Worm (Caenorhabditis elegans) whole organism, L1 larva: ENCODE data around the gene blos-2.

ENCODE experiments used
- C04F5.9 ChIP-seq: sonication (generic microtip); optimal IDR thresholded peaks from 2 replicates; lab custom pipeline; 2016; ENCODE audit warnings: missing genetic modification characterization, missing compliant biosample characterization
- C16A3.4 ChIP-seq: fragments of 150-350 bp; optimal IDR thresholded peaks from 2 replicates; lab custom pipeline; 2014; ENCODE audit warnings: missing biosample characterization, missing genetic modification characterization
- alr-1 ChIP-seq: fragments of 200-800 bp; sonication (Bioruptor generic); optimal IDR thresholded peaks from 2 replicates; lab custom pipeline; 2018; ENCODE audit warnings: borderline replicate concordance, mild to moderate bottlenecking, missing genetic modification characterization, missing compliant biosample characterization
- aly-2 ChIP-seq: fragments of 150-350 bp; optimal IDR thresholded peaks from 2 replicates; lab custom pipeline; 2014; ENCODE audit warnings: missing biosample characterization, missing genetic modification characterization
- blmp-1 ChIP-seq: fragments of 150-350 bp; optimal IDR thresholded peaks from 2 replicates; lab custom pipeline; 2014; ENCODE audit warnings: missing biosample characterization, missing genetic modification characterization
- ceh-8 ChIP-seq: fragments of 200-800 bp; sonication (Bioruptor generic); optimal IDR thresholded peaks from 2 replicates; lab custom pipeline; 2018; ENCODE audit warnings: mild to moderate bottlenecking, missing genetic modification characterization, moderate library complexity, missing compliant biosample characterization
- ceh-88 ChIP-seq: fragments of 200-800 bp; sonication (Bioruptor generic); IDR thresholded peaks from 2 replicates; pipeline ENCODE4 v1.3.6; 2022; ENCODE audit warnings: missing genetic modification characterization, missing compliant biosample characterization
- ceh-90 ChIP-seq: sonication (generic microtip); optimal IDR thresholded peaks from 2 replicates; lab custom pipeline; 2016; ENCODE audit warnings: missing genetic modification characterization, missing compliant biosample characterization
- ces-1 ChIP-seq: fragments of 150-350 bp; optimal IDR thresholded peaks from 2 replicates; lab custom pipeline; 2014; ENCODE audit warnings: missing biosample characterization, missing genetic modification reagents, missing genetic modification characterization
- dpl-1 ChIP-seq, 3 experiments: fragments of 150-350 bp in 2 of 3; sonication (generic microtip) in 1 of 3; optimal IDR thresholded peaks; 2 replicates each; lab custom pipeline; 2014 to 2017; ENCODE audit warnings: missing biosample characterization in 3 of 3, missing genetic modification characterization in 3 of 3, missing genetic modification reagents in 3 of 3
- dsc-1 ChIP-seq: sonication (generic microtip); optimal IDR thresholded peaks from 2 replicates; lab custom pipeline; 2016; ENCODE audit warnings: mild to moderate bottlenecking, missing genetic modification characterization, missing compliant biosample characterization
- elt-2 ChIP-seq: sonication (generic microtip); optimal IDR thresholded peaks from 2 replicates; lab custom pipeline; 2016; ENCODE audit warnings: missing genetic modification characterization, mild to moderate bottlenecking, inconsistent platforms, missing compliant biosample characterization, missing genetic modification reagents
- ets-5 ChIP-seq: fragments of 200-800 bp; sonication (Bioruptor generic); IDR thresholded peaks from 2 replicates; pipeline ENCODE4 v1.3.6; 2022; ENCODE audit warnings: missing genetic modification characterization, missing compliant biosample characterization
- fkh-10 ChIP-seq: sonication (generic microtip); optimal IDR thresholded peaks from 2 replicates; lab custom pipeline; 2017; ENCODE audit warnings: missing biosample characterization, missing genetic modification reagents, missing genetic modification characterization
- fos-1 ChIP-seq: fragments of 150-350 bp; optimal IDR thresholded peaks from 2 replicates; lab custom pipeline; 2014; ENCODE audit warnings: missing biosample characterization, missing genetic modification characterization
- grh-1 ChIP-seq: fragments of 200-800 bp; sonication (Bioruptor generic); IDR thresholded peaks from 2 replicates; pipeline ENCODE4 v1.3.6; 2022; ENCODE audit warnings: missing genetic modification reagents, missing genetic modification characterization, missing compliant biosample characterization
- hlh-17 ChIP-seq: fragments of 200-800 bp; sonication (Bioruptor generic); optimal IDR thresholded peaks from 2 replicates; lab custom pipeline; 2018; ENCODE audit warnings: missing genetic modification characterization, mild to moderate bottlenecking, missing compliant biosample characterization, moderate library complexity, borderline replicate concordance
- hpl-2 ChIP-seq: fragments of 150-350 bp; optimal IDR thresholded peaks from 2 replicates; lab custom pipeline; 2014; ENCODE audit warnings: missing biosample characterization, missing genetic modification reagents, missing genetic modification characterization
- irx-1 ChIP-seq: sonication (generic microtip); optimal IDR thresholded peaks from 2 replicates; lab custom pipeline; 2016; ENCODE audit warnings: missing genetic modification characterization, missing compliant biosample characterization
- isw-1 ChIP-seq: fragments of 200-800 bp; sonication (Bioruptor generic); IDR thresholded peaks from 2 replicates; pipeline ENCODE4 v1.3.6; 2022; ENCODE audit warnings: missing genetic modification characterization, missing compliant biosample characterization
- jun-1 ChIP-seq: fragments of 150-350 bp; optimal IDR thresholded peaks from 2 replicates; lab custom pipeline; 2014; ENCODE audit warnings: missing biosample characterization, missing genetic modification reagents, missing genetic modification characterization
- lin-14 ChIP-seq: fragments of 200-800 bp; sonication (Bioruptor generic); optimal IDR thresholded peaks from 2 replicates; lab custom pipeline; 2018; ENCODE audit warnings: mild to moderate bottlenecking, missing genetic modification characterization, moderate library complexity, missing compliant biosample characterization
- lin-15B ChIP-seq: fragments of 150-350 bp; sonication (generic microtip); optimal IDR thresholded peaks from 3 replicates; lab custom pipeline; 2014; ENCODE audit warnings: missing biosample characterization, missing genetic modification characterization
- lin-35 ChIP-seq, 2 experiments: fragments of 150-350 bp; optimal IDR thresholded peaks; 2 replicates each; lab custom pipeline; 2014; ENCODE audit warnings: missing biosample characterization in 2 of 2, missing genetic modification characterization in 2 of 2, missing genetic modification reagents in 2 of 2
- lin-39 ChIP-seq: fragments of 150-350 bp; optimal IDR thresholded peaks from 2 replicates; lab custom pipeline; 2014; ENCODE audit warnings: missing biosample characterization, missing genetic modification reagents, missing genetic modification characterization
- lir-3 ChIP-seq: sonication (generic microtip); optimal IDR thresholded peaks from 2 replicates; lab custom pipeline; 2016; ENCODE audit warnings: mild to moderate bottlenecking, missing genetic modification characterization, moderate library complexity, missing compliant biosample characterization; ENCODE audit not compliant: poor library complexity
- nhr-20 ChIP-seq: sonication (generic microtip); optimal IDR thresholded peaks from 2 replicates; lab custom pipeline; 2016; ENCODE audit warnings: mild to moderate bottlenecking, missing genetic modification characterization, missing compliant biosample characterization
- nhr-28 ChIP-seq: fragments of 150-350 bp; optimal IDR thresholded peaks from 2 replicates; lab custom pipeline; 2014; ENCODE audit warnings: missing biosample characterization, missing genetic modification characterization
- nhr-76 ChIP-seq: sonication (generic microtip); optimal IDR thresholded peaks from 2 replicates; lab custom pipeline; 2017; ENCODE audit warnings: missing biosample characterization, missing genetic modification characterization
- nhr-77 ChIP-seq: fragments of 150-350 bp; optimal IDR thresholded peaks from 2 replicates; lab custom pipeline; 2014; ENCODE audit warnings: missing biosample characterization, missing genetic modification characterization
- nhr-84 ChIP-seq: sonication (generic microtip); optimal IDR thresholded peaks from 2 replicates; lab custom pipeline; 2017; ENCODE audit warnings: missing biosample characterization, missing genetic modification characterization
- pax-3 ChIP-seq: fragments of 200-800 bp; sonication (Bioruptor generic); optimal IDR thresholded peaks from 2 replicates; lab custom pipeline; 2018; ENCODE audit warnings: mild to moderate bottlenecking, missing genetic modification characterization, moderate library complexity, missing compliant biosample characterization
- pqm-1 ChIP-seq: sonication (generic microtip); optimal IDR thresholded peaks from 3 replicates; lab custom pipeline; 2017; ENCODE audit warnings: missing biosample characterization, missing genetic modification characterization
- rnt-1 ChIP-seq: sonication (generic microtip); optimal IDR thresholded peaks from 2 replicates; lab custom pipeline; 2016; ENCODE audit warnings: mild to moderate bottlenecking, missing genetic modification characterization, moderate library complexity, missing compliant biosample characterization
- skn-1 ChIP-seq: fragments of 150-350 bp; optimal IDR thresholded peaks from 2 replicates; lab custom pipeline; 2014; ENCODE audit warnings: missing biosample characterization, missing genetic modification characterization
- snpc-4 ChIP-seq: fragments of 150-350 bp; optimal IDR thresholded peaks from 2 replicates; lab custom pipeline; 2014; ENCODE audit warnings: missing biosample characterization, missing genetic modification characterization
- snu-23 ChIP-seq: sonication (generic microtip); optimal IDR thresholded peaks from 2 replicates; lab custom pipeline; 2016; ENCODE audit warnings: missing genetic modification characterization, missing compliant biosample characterization
- sox-4 ChIP-seq: sonication (generic microtip); optimal IDR thresholded peaks from 2 replicates; lab custom pipeline; 2016; ENCODE audit warnings: missing genetic modification characterization, missing compliant biosample characterization
- sptf-1 ChIP-seq: fragments of 150-350 bp; optimal IDR thresholded peaks from 2 replicates; lab custom pipeline; 2014; ENCODE audit warnings: missing biosample characterization, missing genetic modification characterization
- sup-37 ChIP-seq: fragments of 200-800 bp; sonication (Bioruptor generic); optimal IDR thresholded peaks from 2 replicates; lab custom pipeline; 2018; ENCODE audit warnings: mild to moderate bottlenecking, missing genetic modification characterization, missing compliant biosample characterization
- swsn-7 ChIP-seq: sonication (generic microtip); optimal IDR thresholded peaks from 2 replicates; lab custom pipeline; 2016; ENCODE audit warnings: missing genetic modification characterization, missing compliant biosample characterization
- tbx-2 ChIP-seq: sonication (generic microtip); optimal IDR thresholded peaks from 2 replicates; lab custom pipeline; 2016; ENCODE audit warnings: missing genetic modification characterization, missing compliant biosample characterization
- tlp-1 ChIP-seq: fragments of 150-350 bp; optimal IDR thresholded peaks from 2 replicates; lab custom pipeline; 2014; ENCODE audit warnings: missing biosample characterization, missing genetic modification characterization
- unc-130 ChIP-seq: fragments of 150-350 bp; optimal IDR thresholded peaks from 2 replicates; lab custom pipeline; 2017; ENCODE audit warnings: missing biosample characterization, missing genetic modification characterization, inconsistent platforms
- unc-30 ChIP-seq: sonication (generic microtip); optimal IDR thresholded peaks from 2 replicates; lab custom pipeline; 2017; ENCODE audit warnings: missing biosample characterization, missing genetic modification characterization
- unc-62 ChIP-seq: fragments of 150-350 bp; optimal IDR thresholded peaks from 2 replicates; lab custom pipeline; 2014; ENCODE audit warnings: missing biosample characterization, missing genetic modification reagents, missing genetic modification characterization
- unc-86 ChIP-seq: sonication (generic microtip); optimal IDR thresholded peaks from 2 replicates; lab custom pipeline; 2016; ENCODE audit warnings: missing genetic modification characterization, missing compliant biosample characterization
- zip-4 ChIP-seq: fragments of 200-800 bp; sonication (Bioruptor generic); optimal IDR thresholded peaks from 2 replicates; lab custom pipeline; 2018; ENCODE audit warnings: mild to moderate bottlenecking, missing genetic modification characterization, moderate library complexity, missing compliant biosample characterization
- ztf-11 ChIP-seq, 2 experiments: sonication (generic microtip); optimal IDR thresholded peaks; 2 replicates each; lab custom pipeline; 2016 to 2017; ENCODE audit warnings: missing genetic modification characterization in 2 of 2, missing biosample characterization in 1 of 2, missing compliant biosample characterization in 1 of 2

blos-2 gene

DNA sequence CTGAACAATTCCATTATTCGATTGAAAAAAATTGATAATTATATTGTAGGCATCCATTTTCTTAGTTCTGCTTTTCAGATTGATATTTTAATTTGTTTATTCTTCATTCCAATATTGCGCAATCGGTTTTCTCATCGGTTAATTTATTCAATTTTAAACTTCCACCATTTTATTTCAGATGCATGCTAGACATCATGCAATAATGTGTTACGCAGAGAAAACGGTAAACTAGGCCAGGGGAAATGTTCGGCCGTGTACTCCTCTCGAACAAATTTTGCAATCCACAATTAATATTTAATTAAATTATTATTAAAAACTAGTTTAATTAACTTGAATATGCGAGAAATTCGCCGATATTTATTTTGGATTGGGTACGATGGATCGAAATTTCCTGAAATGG, 12.3 kb upstream of the blos-2 start, which contains the start of gene Y73B6BL.29 (continued):
- TF ChIP-seq tbx-2 (tag; lab: Kevin White, UChicago) (peak; percentile 98), sptf-1 (no peak), sup-37 (GFP tag; lab: Kevin White, UChicago) (peak; percentile 78), zip-4 (GFP tag; lab: Kevin White, UChicago) (peak; percentile 85), skn-1 (tag; lab: Kevin White, UChicago) (peak; percentile 83), elt-2 (peak; percentile 88)

DNA sequence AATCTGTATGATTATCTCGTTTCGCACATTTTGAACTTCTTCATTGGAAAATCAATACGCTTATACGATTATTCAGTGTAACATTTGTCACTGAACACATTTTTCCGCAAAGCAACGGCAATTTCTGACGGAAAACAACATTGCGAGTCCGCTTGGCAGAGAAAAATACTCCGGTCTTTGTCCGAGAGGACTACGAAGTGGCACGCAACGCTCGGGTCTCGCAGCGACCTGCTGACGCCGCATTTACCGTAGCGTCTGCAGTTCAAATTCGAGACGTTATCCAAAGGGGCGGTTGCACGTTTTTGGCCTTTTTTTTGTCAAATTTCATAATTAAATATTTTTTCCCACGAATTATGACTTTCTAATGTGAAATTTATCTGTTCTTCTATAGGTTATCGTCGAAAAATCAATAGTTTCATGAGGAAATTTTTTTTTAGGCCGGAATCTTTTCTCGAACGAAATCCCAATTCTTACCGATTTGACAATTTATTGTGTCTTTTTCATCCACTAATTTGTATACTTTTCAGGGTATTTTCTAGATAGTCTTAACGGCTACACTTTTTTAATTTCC, 10.3 kb upstream of the blos-2 start, which contains the start of gene sqd-1:
TSS of gene sqd-1 (plus strand) at position 521 of the 571 bp plus-strand sequence.
- TF ChIP-seq unc-62 (GFP tag; lab: Kevin White, UChicago) (no peak), ceh-8 (GFP tag; lab: Kevin White, UChicago) (peak; percentile 98), aly-2 (tag; lab: Kevin White, UChicago) (peak; percentile 71), fos-1 (tag; lab: Kevin White, UChicago) (peak; percentile 73), alr-1 (tag; lab: Kevin White, UChicago) (no peak), snpc-4 (tag; lab: Kevin White, UChicago) (peak; percentile 82), snu-23 (GFP tag; lab: Kevin White, UChicago) (peak; percentile 98), irx-1 (tag; lab: Kevin White, UChicago) (peak; percentile 95), sptf-1 (no peak), grh-1 (GFP tag; lab: Robert Waterston, UW) (peak; percentile 97), unc-30 (tag; lab: Kevin White, UChicago) (no peak), dsc-1 (tag; lab: Kevin White, UChicago) (peak; percentile 97), dpl-1 (GFP tag; optimal IDR thresholded peaks at IDR 0.05; lab: Kevin White, UChicago) (peak; percentile 86 to 88 (median 88)), C16A3.4 (tag; lab: Kevin White, UChicago) (peak; percentile 96), zip-4 (GFP tag; lab: Kevin White, UChicago) (peak; percentile 94), unc-130 (peak; percentile 98), ces-1 (GFP tag; lab: Kevin White, UChicago) (no peak), ceh-88 (GFP tag; lab: Robert Waterston, UW) (peak; percentile 93), hpl-2 (GFP tag; lab: Kevin White, UChicago) (peak; percentile 60), swsn-7 (tag; lab: Kevin White, UChicago) (peak; percentile 98), pax-3 (tag; lab: Kevin White, UChicago) (peak; percentile 95), ztf-11 (tag; optimal IDR thresholded peaks at IDR 0.05; lab: Kevin White, UChicago) (peak in 1 of 2 experiments; percentile 97), tlp-1 (tag; lab: Kevin White, UChicago) (no peak), sup-37 (GFP tag; lab: Kevin White, UChicago) (peak; percentile 95), nhr-76 (tag; lab: Kevin White, UChicago) (peak; percentile 91), sox-4 (tag; lab: Kevin White, UChicago) (peak; percentile 92), nhr-84 (tag; lab: Kevin White, UChicago) (no peak), isw-1 (GFP tag; lab: Robert Waterston, UW) (peak; percentile 98), lir-3 (peak; percentile 93), rnt-1 (tag; lab: Kevin White, UChicago) (peak; percentile 98), elt-2 (peak; percentile 88), hlh-17 (GFP tag; lab: Kevin White, UChicago) (no peak), fkh-10 (GFP tag; lab: Kevin White, UChicago) (peak; percentile 80), nhr-77 (tag; lab: Kevin White, UChicago) (peak; percentile 89), ets-5 (0 out of 2 replicates have a peak, but pooled peaks have one; percentile 13), ceh-90 (peak; percentile 70), pqm-1 (no peak), nhr-20 (peak; percentile 98), unc-86 (peak; percentile 97), C04F5.9 (peak; percentile 92), nhr-28 (no peak), skn-1 (tag; lab: Kevin White, UChicago) (peak; percentile 95), jun-1 (tag; lab: Kevin White, UChicago) (peak; percentile 96), blmp-1 (tag; lab: Kevin White, UChicago) (peak; percentile 77), lin-39 (tag; lab: Kevin White, UChicago) (peak; percentile 92), lin-14 (peak; percentile 95), lin-15B (tag; lab: Kevin White, UChicago) (peak; percentile 95), lin-35 (GFP tag; optimal IDR thresholded peaks at IDR 0.05; lab: Kevin White, UChicago) (peak; percentile 89 to 94)
